Worm (Caenorhabditis elegans) whole organism, L4/young adult: ENCODE results near the gene acs-15.
"Not testable (repeated sequence)": the region's sequence is repeated elsewhere in the genome, so short reads cannot be mapped to it uniquely, and the experiment has no call there.

Experiments
- W03F9.2 ChIP-seq: fragments of 150-350 bp; optimal IDR thresholded peaks from 2 replicates; lab custom pipeline; 2014; ENCODE audit warnings: missing biosample characterization, missing genetic modification characterization
- dao-5 ChIP-seq: sonication (generic microtip); optimal IDR thresholded peaks from 2 replicates; lab custom pipeline; 2016; ENCODE audit warnings: missing genotype, missing genetic modification characterization, moderate library complexity, missing compliant biosample characterization
- him-1 ChIP-seq: sonication (generic microtip); optimal IDR thresholded peaks from 2 replicates; lab custom pipeline; 2016; ENCODE audit warnings: missing genotype, missing genetic modification reagents, missing genetic modification characterization, missing compliant biosample characterization

The acs-15 gene

ce11 chrII:968106-968505 lies 35.3 kb downstream of the acs-15 start, which contains the start of gene C32B5.6:
Gene C32B5.6 (plus strand): TSS chrII:968406.
- not testable (repeated sequence) for TF ChIP-seq W03F9.2; him-1 (tag; lab: Kevin White, UChicago); dao-5

ce11 chrII:972850-973249 lies 40.0 kb downstream of the acs-15 start, which contains the start of gene C32B5.15:
Gene C32B5.15 (minus strand): TSS chrII:972950.
- no peak for TF ChIP-seq him-1 (tag; lab: Kevin White, UChicago)

ce11 chrII:973999-974398 lies 41.2 kb downstream of the acs-15 start, which contains the start of gene fbxc-14:
Gene fbxc-14 (plus strand): TSS chrII:974299.
- no peak for TF ChIP-seq W03F9.2
- no peak for TF ChIP-seq him-1 (tag; lab: Kevin White, UChicago)
- no peak for TF ChIP-seq dao-5

- TF ChIP-seq him-1 (tag; lab: Kevin White, UChicago) = no peak
- TF ChIP-seq W03F9.2 = no peak
- no peak for TF ChIP-seq dao-5
Observed at ce11 chrII:979135-979534, 46.3 kb downstream of the acs-15 start, which contains the start of the genes fbxc-17 and fbxc-15. Gene fbxc-17 (minus strand): TSS chrII:979235. Gene fbxc-15 (plus strand): TSS chrII:979423.

- no peak for TF ChIP-seq him-1 (tag; lab: Kevin White, UChicago)
- no peak for TF ChIP-seq W03F9.2
- TF ChIP-seq dao-5 = no peak
Observed at ce11 chrII:982842-983241, 50.0 kb downstream of the acs-15 start, which contains the start of gene srh-274. Gene srh-274 (plus strand): TSS chrII:983142.

- TF ChIP-seq dao-5; W03F9.2; him-1 (tag; lab: Kevin White, UChicago): not testable (repeated sequence)
Observed at ce11 chrII:985703-986102, 52.9 kb downstream of the acs-15 start, which contains the start of gene fbxc-40. Gene fbxc-40 (plus strand): TSS chrII:986003.
